Fruit fly (Drosophila melanogaster): ENCODE data around the gene Psn.
A peak's percentile ranks its signal among the peaks of the same experiment; 100 is the strongest.

The Psn gene

dm6 chr3L:20405971-20406948, 26.0 kb upstream of the Psn start:
- TF ChIP-seq dsf (GFP tag; optimal IDR thresholded peaks at IDR 0.05; ENCODE audit: borderline replicate concordance) (no peak), N (GFP tag; optimal IDR thresholded peaks at IDR 0.05) (peak; percentile 64), Sp1 (GFP tag; optimal IDR thresholded peaks at IDR 0.05) (peak; percentile 14), Myc (optimal IDR thresholded peaks at IDR 0.05) (peak; percentile 66)

dm6 chr3L:20410345-20410744, 21.9 kb upstream of the Psn start, which contains the start of gene CG13248:
Gene CG13248, minus strand, starts transcription at chr3L:20410566.
- TF ChIP-seq dl (GFP tag; optimal IDR thresholded peaks at IDR 0.05; ENCODE audit: insufficient read depth in 1 of 2, partially characterized antibody in 2 of 2) = no peak
- TF ChIP-seq N (GFP tag; optimal IDR thresholded peaks at IDR 0.05) = no peak
- no peak for TF ChIP-seq jim (GFP tag; optimal IDR thresholded peaks at IDR 0.05)
- TF ChIP-seq GATAd (GFP tag; optimal IDR thresholded peaks at IDR 0.05) = no peak
- TF ChIP-seq Abd-B (GFP tag; optimal IDR thresholded peaks at IDR 0.05) = no peak
- TF ChIP-seq rgr (GFP tag; optimal IDR thresholded peaks at IDR 0.05) = no peak
- no peak for TF ChIP-seq Hnf4 (GFP tag; optimal IDR thresholded peaks at IDR 0.05)
- TF ChIP-seq Hr83 (GFP tag; optimal IDR thresholded peaks at IDR 0.05; ENCODE audit: poor library complexity, severe bottlenecking) = no peak
- TF ChIP-seq sv (GFP tag; optimal IDR thresholded peaks at IDR 0.05) = no peak
- no peak for TF ChIP-seq Rel (GFP tag; optimal IDR thresholded peaks at IDR 0.05)
- TF ChIP-seq Rel (tag; optimal IDR thresholded peaks at IDR 0.05) = no peak
- TF ChIP-seq HLH106 (tag; optimal IDR thresholded peaks at IDR 0.05) = no peak
- TF ChIP-seq Sp1 (GFP tag; optimal IDR thresholded peaks at IDR 0.05) = no peak
- TF ChIP-seq fru (GFP tag; optimal IDR thresholded peaks at IDR 0.05) = no peak
- no peak for TF ChIP-seq OdsH (GFP tag; optimal IDR thresholded peaks at IDR 0.05)
- TF ChIP-seq Jra (GFP tag; optimal IDR thresholded peaks at IDR 0.05) = no peak
- no peak for TF ChIP-seq dsf (GFP tag; optimal IDR thresholded peaks at IDR 0.05; ENCODE audit: borderline replicate concordance)

dm6 chr3L:20410780-20411179, 21.5 kb upstream of the Psn start:
- TF ChIP-seq brk (GFP tag; optimal IDR thresholded peaks at IDR 0.05) (no peak), Vsx2 (GFP tag; optimal IDR thresholded peaks at IDR 0.05; ENCODE audit: partially characterized antibody) (peak; percentile 93), lola (GFP tag; optimal IDR thresholded peaks at IDR 0.05) (no peak), OdsH (GFP tag; optimal IDR thresholded peaks at IDR 0.05) (no peak), fru (GFP tag; optimal IDR thresholded peaks at IDR 0.05) (peak; percentile 2), psq (GFP tag; optimal IDR thresholded peaks at IDR 0.05) (no peak), usp (GFP tag; optimal IDR thresholded peaks at IDR 0.05) (no peak), woc (GFP tag; optimal IDR thresholded peaks at IDR 0.05) (no peak), GATAd (GFP tag; optimal IDR thresholded peaks at IDR 0.05) (no peak), Mio (GFP tag; optimal IDR thresholded peaks at IDR 0.05) (no peak), tai (GFP tag; optimal IDR thresholded peaks at IDR 0.05) (no peak), Dif (GFP tag; optimal IDR thresholded peaks at IDR 0.05; ENCODE audit: partially characterized antibody) (no peak), jim (GFP tag; optimal IDR thresholded peaks at IDR 0.05) (no peak), N (GFP tag; optimal IDR thresholded peaks at IDR 0.05) (peak; percentile 11), CG9705 (GFP tag; optimal IDR thresholded peaks at IDR 0.05) (no peak), sv (GFP tag; optimal IDR thresholded peaks at IDR 0.05) (no peak), dl (GFP tag; optimal IDR thresholded peaks at IDR 0.05; ENCODE audit: insufficient read depth in 1 of 2, partially characterized antibody in 2 of 2) (no peak), CrebA (GFP tag; optimal IDR thresholded peaks at IDR 0.05; ENCODE audit: borderline replicate concordance) (no peak), Myc (optimal IDR thresholded peaks at IDR 0.05) (peak; percentile 27), ey (GFP tag; optimal IDR thresholded peaks at IDR 0.05) (no peak), Jra (GFP tag; optimal IDR thresholded peaks at IDR 0.05) (no peak), foxo (GFP tag; optimal IDR thresholded peaks at IDR 0.05) (no peak), Hr83 (GFP tag; optimal IDR thresholded peaks at IDR 0.05; ENCODE audit: poor library complexity, severe bottlenecking) (no peak), dmrt93B (GFP tag; optimal IDR thresholded peaks at IDR 0.05) (no peak), CG32264 (GFP tag; optimal IDR thresholded peaks at IDR 0.05) (no peak), rgr (GFP tag; optimal IDR thresholded peaks at IDR 0.05) (peak; percentile 7), pan (optimal IDR thresholded peaks at IDR 0.05) (no peak), h (GFP tag; optimal IDR thresholded peaks at IDR 0.05) (no peak), br (GFP tag; optimal IDR thresholded peaks at IDR 0.05) (no peak), Hr78 (GFP tag; optimal IDR thresholded peaks at IDR 0.05) (no peak), HLH106 (tag; optimal IDR thresholded peaks at IDR 0.05) (no peak), Rel (GFP tag; optimal IDR thresholded peaks at IDR 0.05) (no peak), Rel (tag; optimal IDR thresholded peaks at IDR 0.05) (no peak), Sp1 (GFP tag; optimal IDR thresholded peaks at IDR 0.05) (no peak), dsf (GFP tag; optimal IDR thresholded peaks at IDR 0.05; ENCODE audit: borderline replicate concordance) (no peak), Abd-B (GFP tag; optimal IDR thresholded peaks at IDR 0.05) (no peak), sage (GFP tag; optimal IDR thresholded peaks at IDR 0.05) (no peak), Hnf4 (GFP tag; optimal IDR thresholded peaks at IDR 0.05) (no peak), Dfd (GFP tag; optimal IDR thresholded peaks at IDR 0.05) (no peak)

Data from whole organism, wandering third instar larva.